Fruit fly (Drosophila melanogaster): ENCODE measurements around the gene CG7296.

DNA sequence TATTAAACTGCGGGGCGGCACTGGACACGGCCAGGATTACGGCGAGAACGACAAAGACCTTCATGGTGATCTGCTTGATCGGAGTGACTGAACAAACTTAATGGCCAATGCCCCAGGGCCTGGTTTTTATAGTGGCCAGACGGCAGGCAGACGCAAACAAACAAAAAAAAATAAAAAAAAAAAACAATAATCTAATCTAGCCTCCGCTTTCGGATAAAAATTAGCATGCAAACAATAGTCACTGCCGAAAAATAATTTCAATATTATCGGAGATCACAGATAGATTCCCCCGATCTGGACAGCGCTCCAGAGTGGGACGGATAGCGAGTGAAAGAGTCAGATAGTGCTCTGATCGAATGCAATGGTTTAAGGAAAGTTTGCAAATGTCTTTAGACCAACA is 2.6 kb downstream of the CG7296 start, which contains the start of gene CG7299:
- TF ChIP-seq CG3919 (GFP tag; optimal IDR thresholded peaks at IDR 0.05) (no peak), CG4318 (GFP tag; optimal IDR thresholded peaks at IDR 0.05) (no peak), CG8632 (GFP tag; optimal IDR thresholded peaks at IDR 0.05) (no peak), vri (GFP tag; optimal IDR thresholded peaks at IDR 0.05) (no peak), pdm3 (GFP tag; optimal IDR thresholded peaks at IDR 0.05) (no peak), CG15336 (GFP tag; IDR thresholded peaks at IDR 0.05) (no peak), Gug (GFP tag; IDR thresholded peaks at IDR 0.05) (no peak), salr (GFP tag; optimal IDR thresholded peaks at IDR 0.05) (no peak), Ets21C (GFP tag; optimal IDR thresholded peaks at IDR 0.05) (no peak), CG16779 (tag; optimal IDR thresholded peaks at IDR 0.05) (no peak), acj6 (GFP tag; optimal IDR thresholded peaks at IDR 0.05) (no peak), CG11762 (GFP tag; optimal IDR thresholded peaks at IDR 0.05; ENCODE audit: insufficient read depth) (no peak), net (GFP tag; optimal IDR thresholded peaks at IDR 0.05) (no peak), ss (GFP tag; optimal IDR thresholded peaks at IDR 0.05) (no peak)
